Comparison of ENCODE assay signal across 8 worm cellular contexts in genomic region chrX:10694933-10695332, ce11.
TF ChIP-seq lines count a peak whose summit lies in the region.

Gene plpp-1.3, plus strand, starts transcription at chrX:10695312.

TF ChIP-seq in whole organism, L1 larva, 84 proteins besides CTCF, POLR2A, EP300 and RAD21 (continues in another document):
- TF ChIP-seq elt-3 (tag; optimal IDR thresholded peaks at IDR 0.05; lab: Kevin White, UChicago) (peak in 1 of 6 experiments; percentile 1), unc-86 (tag; optimal IDR thresholded peaks at IDR 0.05; lab: Kevin White, UChicago) (no peak), skn-1 (tag; optimal IDR thresholded peaks at IDR 0.05; lab: Kevin White, UChicago) (no peak), mdl-1 (tag; optimal IDR thresholded peaks at IDR 0.05; lab: Kevin White, UChicago) (peak in 1 of 2 experiments; percentile 30), lsy-2 (tag; optimal IDR thresholded peaks at IDR 0.05; lab: Kevin White, UChicago) (peak in 1 of 2 experiments; percentile 21), nhr-12 (tag; optimal IDR thresholded peaks at IDR 0.05; lab: Kevin White, UChicago) (no peak), nhr-71 (tag; optimal IDR thresholded peaks at IDR 0.05; lab: Kevin White, UChicago) (peak; percentile 24), xbp-1 (tag; optimal IDR thresholded peaks at IDR 0.05; lab: Kevin White, UChicago) (peak; percentile 34), lin-35 (GFP tag; optimal IDR thresholded peaks at IDR 0.05; lab: Kevin White, UChicago) (peak in 1 of 2 experiments; percentile 52), ama-1 (optimal IDR thresholded peaks at IDR 0.05; lab: Kevin White, UChicago) (no peak), zag-1 (tag; optimal IDR thresholded peaks at IDR 0.05; lab: Kevin White, UChicago) (no peak)

TF ChIP-seq in whole organism, L2 larva, 48 proteins besides CTCF, POLR2A, EP300 and RAD21 (continues in another document):
- TF ChIP-seq alr-1 (tag; optimal IDR thresholded peaks at IDR 0.05; lab: Kevin White, UChicago) (no peak), mab-5 (tag; optimal IDR thresholded peaks at IDR 0.05; lab: Kevin White, UChicago) (no peak), nhr-10 (tag; optimal IDR thresholded peaks at IDR 0.05; lab: Kevin White, UChicago) (no peak), ztf-1 (GFP tag; conservative IDR thresholded peaks at IDR 0.05; lab: Robert Waterston, UW) (no peak), lin-11 (tag; optimal IDR thresholded peaks at IDR 0.05; lab: Kevin White, UChicago) (no peak), nhr-237 (tag; optimal IDR thresholded peaks at IDR 0.05; lab: Kevin White, UChicago) (no peak), unc-55 (GFP tag; optimal IDR thresholded peaks at IDR 0.05; lab: Kevin White, UChicago) (peak; percentile 32), elt-1 (tag; optimal IDR thresholded peaks at IDR 0.05; lab: Kevin White, UChicago) (no peak), unc-62 (GFP tag; optimal IDR thresholded peaks at IDR 0.05; lab: Kevin White, UChicago) (no peak), gmeb-1 (tag; optimal IDR thresholded peaks at IDR 0.05; lab: Kevin White, UChicago) (no peak), nhr-21 (tag; optimal IDR thresholded peaks at IDR 0.05; lab: Kevin White, UChicago) (no peak), blmp-1 (tag; optimal IDR thresholded peaks at IDR 0.05; lab: Kevin White, UChicago; ENCODE audit: insufficient read depth) (no peak)

TF ChIP-seq in whole organism, L3 larva, 47 proteins besides CTCF, POLR2A, EP300 and RAD21 (continues in another document):
- TF ChIP-seq ztf-11 (tag; optimal IDR thresholded peaks at IDR 0.05; lab: Kevin White, UChicago) (no peak), nhr-11 (tag; optimal IDR thresholded peaks at IDR 0.05; lab: Kevin White, UChicago) (no peak), ZK546.5 (tag; optimal IDR thresholded peaks at IDR 0.05; lab: Kevin White, UChicago) (no peak), unc-39 (tag; optimal IDR thresholded peaks at IDR 0.05; lab: Kevin White, UChicago) (no peak), ceh-9 (tag; optimal IDR thresholded peaks at IDR 0.05; lab: Kevin White, UChicago) (no peak), elt-2 (tag; optimal IDR thresholded peaks at IDR 0.05; lab: Kevin White, UChicago) (peak; percentile 53), pha-4 (tag; optimal IDR thresholded peaks at IDR 0.05; lab: Kevin White, UChicago) (no peak), sea-2 (GFP tag; optimal IDR thresholded peaks at IDR 0.05; lab: Kevin White, UChicago) (no peak), nfya-1 (tag; optimal IDR thresholded peaks at IDR 0.05; lab: Kevin White, UChicago; ENCODE audit: insufficient read depth) (peak; percentile 32), lsy-12 (tag; optimal IDR thresholded peaks at IDR 0.05; lab: Kevin White, UChicago) (peak; percentile 65), fkh-2 (tag; optimal IDR thresholded peaks at IDR 0.05; lab: Kevin White, UChicago) (no peak), egl-5 (tag; optimal IDR thresholded peaks at IDR 0.05; lab: Kevin White, UChicago) (no peak)

TF ChIP-seq in whole organism, L4 larva, 104 proteins besides CTCF, POLR2A, EP300 and RAD21 (continues in another document):
- TF ChIP-seq nhr-237 (tag; optimal IDR thresholded peaks at IDR 0.05; lab: Kevin White, UChicago) = no peak
- TF ChIP-seq duxl-1 (tag; optimal IDR thresholded peaks at IDR 0.05; lab: Kevin White, UChicago; ENCODE audit: poor library complexity) = no peak
- TF ChIP-seq daf-16 (GFP tag; optimal IDR thresholded peaks at IDR 0.05; lab: Kevin White, UChicago) = no peak
- TF ChIP-seq daf-16 (tag; optimal IDR thresholded peaks at IDR 0.05; lab: Kevin White, UChicago) = peak; percentile 57
- no peak for TF ChIP-seq lin-1 (GFP tag; IDR thresholded peaks at IDR 0.05; lab: Robert Waterston, UW)
- TF ChIP-seq F37D6.2 (tag; optimal IDR thresholded peaks at IDR 0.05; lab: Kevin White, UChicago) = no peak
- TF ChIP-seq ztf-7 (tag; optimal IDR thresholded peaks at IDR 0.05; lab: Kevin White, UChicago) = no peak
- TF ChIP-seq mep-1 (tag; optimal IDR thresholded peaks at IDR 0.05; lab: Kevin White, UChicago) = peak; percentile 48
- TF ChIP-seq dpl-1 (GFP tag; optimal IDR thresholded peaks at IDR 0.05; lab: Kevin White, UChicago) = no peak
- no peak for TF ChIP-seq D1046.2 (GFP tag; IDR thresholded peaks at IDR 0.05; lab: Robert Waterston, UW)
- TF ChIP-seq lin-13 (GFP tag; optimal IDR thresholded peaks at IDR 0.05; lab: Kevin White, UChicago) = peak; percentile 3
- TF ChIP-seq mdt-29 (GFP tag; IDR thresholded peaks at IDR 0.05; lab: Robert Waterston, UW) = no peak
- TF ChIP-seq lir-3 (tag; optimal IDR thresholded peaks at IDR 0.05; lab: Kevin White, UChicago) = no peak

TF ChIP-seq in whole organism, late embryonic, 69 proteins besides CTCF, POLR2A, EP300 and RAD21:
- TF ChIP-seq elt-2 (tag; optimal IDR thresholded peaks at IDR 0.05; lab: Kevin White, UChicago) = peak; percentile 16
- TF ChIP-seq dve-1 (tag; optimal IDR thresholded peaks at IDR 0.05; lab: Kevin White, UChicago) = no peak
- TF ChIP-seq gmeb-2 (tag; optimal IDR thresholded peaks at IDR 0.05; lab: Kevin White, UChicago) = no peak
- peak; percentile 27 for TF ChIP-seq pax-1 (tag; optimal IDR thresholded peaks at IDR 0.05; lab: Kevin White, UChicago)

TF ChIP-seq in whole organism, midembryonic, 9 proteins besides CTCF, POLR2A, EP300 and RAD21:
- no peak for TF ChIP-seq ref-1 (GFP tag; conservative IDR thresholded peaks at IDR 0.05; lab: Robert Waterston, UW)
- TF ChIP-seq ztf-29 (GFP tag; IDR thresholded peaks at IDR 0.05; lab: Robert Waterston, UW) = no peak
- TF ChIP-seq flt-1 (GFP tag; IDR thresholded peaks at IDR 0.05; lab: Robert Waterston, UW) = no peak
- no peak for TF ChIP-seq klf-2 (GFP tag; conservative IDR thresholded peaks at IDR 0.05; lab: Robert Waterston, UW)
- no peak for TF ChIP-seq ztf-23 (GFP tag; IDR thresholded peaks at IDR 0.05; lab: Robert Waterston, UW)
- TF ChIP-seq T22C8.4 (GFP tag; IDR thresholded peaks at IDR 0.05; lab: Robert Waterston, UW) = no peak
- no peak for TF ChIP-seq med-1 (GFP tag; optimal IDR thresholded peaks at IDR 0.05; lab: Kevin White, UChicago; ENCODE audit: insufficient read depth)
- TF ChIP-seq cog-1 (tag; optimal IDR thresholded peaks at IDR 0.05; lab: Kevin White, UChicago) = peak; percentile 3
- no peak for TF ChIP-seq tab-1 (GFP tag; IDR thresholded peaks at IDR 0.05; lab: Robert Waterston, UW)

TF ChIP-seq in whole organism, mixed stage, embryonic, 35 proteins besides CTCF, POLR2A, EP300 and RAD21:
- TF ChIP-seq mep-1 (tag; optimal IDR thresholded peaks at IDR 0.05; lab: Kevin White, UChicago) = peak; percentile 48
- no peak for TF ChIP-seq sptf-1 (tag; optimal IDR thresholded peaks at IDR 0.05; lab: Kevin White, UChicago)
- TF ChIP-seq ceh-39 (tag; optimal IDR thresholded peaks at IDR 0.05; lab: Kevin White, UChicago) = peak; percentile 17
TF ChIP-seq in whole organism, mixed stage, embryonic: peak in this region for 2.

TF ChIP-seq in whole organism, young adult, 124 proteins besides CTCF, POLR2A, EP300 and RAD21:
- TF ChIP-seq Y67H2A.10 (GFP tag; conservative IDR thresholded peaks at IDR 0.05; lab: Robert Waterston, UW) (no peak), rec-8 (tag; optimal IDR thresholded peaks at IDR 0.05; lab: Kevin White, UChicago) (no peak), nhr-80 (tag; optimal IDR thresholded peaks at IDR 0.05; lab: Kevin White, UChicago) (peak; percentile 34), mcd-1 (GFP tag; IDR thresholded peaks at IDR 0.05; lab: Robert Waterston, UW) (peak; percentile 45; the same call in 1 of the 2 replicates)
